Worm (Caenorhabditis elegans): ENCODE measurements around the gene F26F2.1.

DNA sequence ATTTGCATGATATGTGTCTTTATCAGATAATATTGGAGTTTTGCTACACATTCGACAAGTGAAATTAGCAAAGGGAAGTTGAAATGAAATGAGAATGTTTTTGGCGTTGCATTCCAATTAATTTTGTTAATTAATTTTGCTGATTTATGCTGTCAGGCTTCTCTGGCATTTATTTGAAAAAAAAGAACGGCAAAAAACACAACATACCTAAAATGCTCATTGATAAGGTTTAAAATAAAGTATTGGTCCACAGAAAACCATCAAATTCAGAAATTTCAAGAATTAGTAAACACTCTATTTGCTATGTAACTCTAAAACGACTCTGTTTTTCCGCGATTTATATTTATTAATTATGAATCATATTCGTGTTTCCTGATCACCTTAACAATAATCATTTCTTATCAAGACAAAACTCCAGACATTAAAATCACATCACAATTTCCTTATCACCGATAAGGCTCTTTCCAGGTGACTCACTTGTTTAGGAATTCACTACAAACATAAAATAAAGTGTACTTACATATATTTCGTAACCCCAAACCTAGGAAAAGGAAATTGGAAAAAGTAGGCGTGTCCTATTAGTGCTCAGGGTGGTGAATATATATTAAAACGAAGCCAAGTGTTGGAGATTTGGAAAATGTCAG is 35.8 kb downstream of the F26F2.1 start, which contains the start of the genes srh-166 and Y38H6C.24:
- no peak for TF ChIP-seq pha-4 (tag; optimal IDR thresholded peaks at IDR 0.05)
- no peak for TF ChIP-seq repo-1 (tag; optimal IDR thresholded peaks at IDR 0.05)
- no peak for TF ChIP-seq lag-1 (GFP tag; IDR thresholded peaks at IDR 0.05)
- no peak for TF ChIP-seq unc-62 (GFP tag; optimal IDR thresholded peaks at IDR 0.05)
- TF ChIP-seq chd-7 (tag; optimal IDR thresholded peaks at IDR 0.05): no peak
